Worm (Caenorhabditis elegans): Measurements from ENCODE around the gene C06B3.16.

C06B3.16 gene

DNA sequence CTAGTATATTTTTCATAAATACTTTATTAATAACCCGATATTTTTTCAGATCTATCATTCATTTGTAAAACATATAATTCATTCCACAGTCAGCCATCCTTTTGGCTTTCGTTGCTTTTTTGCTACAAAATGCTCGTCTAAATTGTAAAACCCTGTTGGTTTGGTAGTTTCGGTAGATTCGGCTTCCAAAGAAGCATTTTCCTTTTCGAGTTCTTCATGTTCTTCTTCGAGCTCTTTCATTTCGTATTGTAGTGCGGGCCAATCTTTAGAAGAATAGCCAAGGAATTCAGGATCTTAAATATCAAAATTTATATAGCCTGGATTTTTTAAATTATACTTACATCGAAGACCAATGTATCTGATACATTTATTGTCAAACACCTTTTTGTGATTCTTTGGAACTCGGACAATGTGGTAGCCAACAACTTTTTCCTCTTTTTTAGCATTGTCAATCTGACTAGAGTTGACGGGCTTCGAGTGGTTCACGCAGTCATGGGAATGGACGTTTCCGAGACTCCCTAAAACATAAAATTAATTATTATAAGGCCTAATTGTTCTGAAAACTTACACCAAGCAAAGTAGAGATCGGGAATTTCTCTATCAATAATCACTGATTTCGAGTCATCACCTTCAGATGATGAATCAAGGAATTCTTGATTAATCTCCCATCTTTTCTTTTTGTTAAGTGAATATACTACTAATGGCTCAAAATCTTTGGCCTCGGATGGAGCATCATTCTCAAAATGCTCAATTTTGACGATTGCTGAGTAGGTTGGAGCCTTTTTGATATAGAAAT lies 23.0 kb upstream of the C06B3.16 start:
- no peak for TF ChIP-seq ztf-4 (tag; optimal IDR thresholded peaks at IDR 0.05)
- no peak for TF ChIP-seq tbx-2 (tag; optimal IDR thresholded peaks at IDR 0.05)
- no peak for TF ChIP-seq aha-1 (tag; optimal IDR thresholded peaks at IDR 0.05)
- peak in 1 of 6 experiments; percentile 6 for TF ChIP-seq elt-3 (tag; optimal IDR thresholded peaks at IDR 0.05)
- peak; percentile 17 for TF ChIP-seq lir-3 (tag; optimal IDR thresholded peaks at IDR 0.05; ENCODE audit: poor library complexity)
- TF ChIP-seq nhr-85 (tag) = peak; percentile 39
- peak; percentile 61 for TF ChIP-seq pax-3 (tag; optimal IDR thresholded peaks at IDR 0.05)
- no peak for TF ChIP-seq hlh-17 (GFP tag; optimal IDR thresholded peaks at IDR 0.05; ENCODE audit: borderline replicate concordance)
- TF ChIP-seq elt-2 (tag; optimal IDR thresholded peaks at IDR 0.05) = peak; percentile 9
- TF ChIP-seq nhr-76 (tag; optimal IDR thresholded peaks at IDR 0.05) = no peak
- peak; percentile 17 for TF ChIP-seq nhr-71 (tag; optimal IDR thresholded peaks at IDR 0.05)
- no peak for TF ChIP-seq zip-4 (GFP tag; optimal IDR thresholded peaks at IDR 0.05)
- TF ChIP-seq snu-23 (GFP tag; optimal IDR thresholded peaks at IDR 0.05) = no peak
- TF ChIP-seq ama-1 (optimal IDR thresholded peaks at IDR 0.05) = peak; percentile 12
- TF ChIP-seq ceh-88 (GFP tag; IDR thresholded peaks at IDR 0.05) = peak; percentile 9

DNA sequence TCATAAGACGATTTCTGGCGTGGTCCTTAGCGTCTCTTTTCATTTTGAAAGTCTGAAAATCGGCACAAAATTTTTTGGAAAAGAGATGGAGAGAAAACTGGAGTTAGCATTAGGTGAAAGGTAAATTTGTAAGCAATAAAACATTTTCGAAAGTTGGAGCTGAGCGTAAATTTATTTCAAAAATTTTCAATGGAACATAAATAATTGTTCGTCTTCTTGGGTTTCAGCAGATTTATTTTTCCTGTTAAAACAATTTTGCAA lies 22.5 kb upstream of the C06B3.16 start, which contains the start of gene C06B3.6:
TSS of gene C06B3.6 (minus strand) at position 52 of the 261 bp plus-strand sequence.
- TF ChIP-seq nhr-84 (tag; optimal IDR thresholded peaks at IDR 0.05) (no peak), ceh-88 (GFP tag; IDR thresholded peaks at IDR 0.05) (peak; percentile 1; the same call in 1 of the 2 replicates)

DNA sequence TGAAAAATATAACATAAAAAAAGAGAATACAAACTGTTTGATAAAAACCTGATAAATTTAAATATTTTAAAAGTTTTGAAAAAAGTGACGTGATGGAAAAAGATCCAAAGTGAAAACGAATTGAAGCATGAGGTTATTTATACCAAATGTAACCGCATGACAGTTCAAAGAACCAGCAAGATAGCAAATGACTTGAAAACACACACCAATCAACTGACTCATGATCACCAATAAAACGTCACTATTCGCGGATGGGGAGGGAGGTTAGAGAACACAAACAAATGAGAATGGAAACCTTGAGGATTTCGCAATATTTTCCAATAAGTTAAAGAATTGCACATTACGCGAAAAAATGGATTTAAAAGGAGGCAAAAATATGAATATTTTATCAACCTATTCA lies 21.9 kb upstream of the C06B3.16 start, which contains the start of gene C06B3.7:
TSS of gene C06B3.7 (plus strand) at position 287 of the 400 bp plus-strand sequence.
- TF ChIP-seq pqm-1 (tag; optimal IDR thresholded peaks at IDR 0.05) (peak; percentile 46), fkh-4 (tag; optimal IDR thresholded peaks at IDR 0.05; ENCODE audit: borderline replicate concordance) (no peak), egl-27 (tag; optimal IDR thresholded peaks at IDR 0.05) (no peak), lir-3 (tag; optimal IDR thresholded peaks at IDR 0.05; ENCODE audit: poor library complexity) (peak; percentile 59), nhr-237 (tag; optimal IDR thresholded peaks at IDR 0.05) (peak; percentile 53), Y116A8C.19 (tag; optimal IDR thresholded peaks at IDR 0.05; ENCODE audit: borderline replicate concordance) (no peak), nhr-11 (tag; optimal IDR thresholded peaks at IDR 0.05) (peak; percentile 55), pax-3 (tag; optimal IDR thresholded peaks at IDR 0.05) (peak; percentile 82), snu-23 (GFP tag; optimal IDR thresholded peaks at IDR 0.05) (peak; percentile 90), nhr-19 (GFP tag; conservative IDR thresholded peaks at IDR 0.05) (peak; percentile 96), lsy-2 (tag; optimal IDR thresholded peaks at IDR 0.05) (peak; percentile 74 to 85), rnt-1 (tag; optimal IDR thresholded peaks at IDR 0.05) (peak; percentile 85), vab-15 (tag; optimal IDR thresholded peaks at IDR 0.05) (peak; percentile 100), lin-13 (GFP tag; optimal IDR thresholded peaks at IDR 0.05) (peak; percentile 78), C16A3.4 (tag; optimal IDR thresholded peaks at IDR 0.05) (peak; percentile 90), hlh-17 (GFP tag; optimal IDR thresholded peaks at IDR 0.05; ENCODE audit: borderline replicate concordance) (no peak), xbp-1 (tag; optimal IDR thresholded peaks at IDR 0.05) (peak; percentile 89), lin-35 (GFP tag; optimal IDR thresholded peaks at IDR 0.05) (peak; percentile 64 to 90), zip-4 (GFP tag; optimal IDR thresholded peaks at IDR 0.05) (peak; percentile 98), zag-1 (tag; optimal IDR thresholded peaks at IDR 0.05) (no peak), nhr-90 (tag; optimal IDR thresholded peaks at IDR 0.05; ENCODE audit: poor library complexity) (peak; percentile 83), nhr-20 (tag; optimal IDR thresholded peaks at IDR 0.05) (peak; percentile 94), mef-2 (tag; optimal IDR thresholded peaks at IDR 0.05) (peak; percentile 64), lin-15B (tag; optimal IDR thresholded peaks at IDR 0.05) (no peak), isw-1 (GFP tag; IDR thresholded peaks at IDR 0.05) (peak; percentile 16; the same call in 1 of the 2 replicates), ets-5 (GFP tag; IDR thresholded peaks at IDR 0.05) (no peak), elt-3 (tag; optimal IDR thresholded peaks at IDR 0.05) (peak in 4 of 6 experiments; percentile 16 to 97 (median 50)), hpl-2 (GFP tag; optimal IDR thresholded peaks at IDR 0.05) (no peak), nhr-47 (tag; optimal IDR thresholded peaks at IDR 0.05) (peak; percentile 83), grh-1 (GFP tag; IDR thresholded peaks at IDR 0.05) (no peak), unc-130 (tag; optimal IDR thresholded peaks at IDR 0.05) (peak; percentile 96), nhr-84 (tag; optimal IDR thresholded peaks at IDR 0.05) (no peak), C04F5.9 (tag; optimal IDR thresholded peaks at IDR 0.05) (peak; percentile 55), ceh-8 (GFP tag; optimal IDR thresholded peaks at IDR 0.05) (no peak), dpl-1 (GFP tag; optimal IDR thresholded peaks at IDR 0.05) (peak; percentile 45 to 54 (median 52)), mab-9 (GFP tag; IDR thresholded peaks at IDR 0.05) (no peak), dsc-1 (tag; optimal IDR thresholded peaks at IDR 0.05) (peak; percentile 84)

Measured in whole organism, L1 larva.